Worm (Caenorhabditis elegans): ENCODE measurements around the gene rbc-2.
A peak's percentile ranks its signal among the peaks of the same experiment; 100 is the strongest.

rbc-2 gene

ce11 chrIII:2563883-2564282 is 35.4 kb upstream of the rbc-2 start, which contains the start of gene Y54F10AM.11:
Gene Y54F10AM.11 (minus strand): TSS chrIII:2563983.
- 0 out of 2 replicates have a peak, but pooled peaks have one; percentile 38 for TF ChIP-seq hsf-1 (GFP tag; IDR thresholded peaks at IDR 0.05)

ce11 chrIII:2563033-2563656 is 34.7 kb upstream of the rbc-2 start:
- TF ChIP-seq somi-1 (GFP tag; optimal IDR thresholded peaks at IDR 0.05) = no peak
- TF ChIP-seq zfh-2 (GFP tag; conservative IDR thresholded peaks at IDR 0.05) = peak; percentile 87
- TF ChIP-seq snpc-1.3 (tag; optimal IDR thresholded peaks at IDR 0.05; ENCODE audit: insufficient read depth) = no peak
- peak; percentile 75; the same call in 1 of the 2 replicates for TF ChIP-seq egrh-3 (GFP tag; IDR thresholded peaks at IDR 0.05)

ce11 chrIII:2561410-2561809 is 32.9 kb upstream of the rbc-2 start, which contains the start of gene nhr-239:
Gene nhr-239 (plus strand): TSS chrIII:2561710.
- no peak for TF ChIP-seq T07F8.4 (tag; optimal IDR thresholded peaks at IDR 0.05)
- TF ChIP-seq F55B11.4 (tag; optimal IDR thresholded peaks at IDR 0.05; ENCODE audit: borderline replicate concordance, insufficient read depth) = no peak
- no peak for TF ChIP-seq rpc-1 (optimal IDR thresholded peaks at IDR 0.05)
- no peak for TF ChIP-seq rpc-1 (tag; optimal IDR thresholded peaks at IDR 0.05)
- TF ChIP-seq zim-3 (tag; optimal IDR thresholded peaks at IDR 0.05) = no peak
- no peak for TF ChIP-seq B0035.1 (tag; optimal IDR thresholded peaks at IDR 0.05)
- TF ChIP-seq ztf-28 (GFP tag; IDR thresholded peaks at IDR 0.05) = no peak
- TF ChIP-seq ztf-6 (GFP tag; IDR thresholded peaks at IDR 0.05) = no peak
- no peak for TF ChIP-seq cebp-1 (GFP tag; IDR thresholded peaks at IDR 0.05)
- TF ChIP-seq cebp-1 (tag; optimal IDR thresholded peaks at IDR 0.05) = no peak
- no peak for TF ChIP-seq nhr-179 (tag; optimal IDR thresholded peaks at IDR 0.05)
- no peak for TF ChIP-seq nhr-27 (tag; optimal IDR thresholded peaks at IDR 0.05)
- no peak for TF ChIP-seq egrh-3 (GFP tag; IDR thresholded peaks at IDR 0.05)
- TF ChIP-seq F49E8.2 (tag; optimal IDR thresholded peaks at IDR 0.05; ENCODE audit: insufficient read depth) = no peak
- TF ChIP-seq let-526 (GFP tag; IDR thresholded peaks at IDR 0.05) = no peak
- no peak for TF ChIP-seq lin-40 (tag; optimal IDR thresholded peaks at IDR 0.05)

DNA sequence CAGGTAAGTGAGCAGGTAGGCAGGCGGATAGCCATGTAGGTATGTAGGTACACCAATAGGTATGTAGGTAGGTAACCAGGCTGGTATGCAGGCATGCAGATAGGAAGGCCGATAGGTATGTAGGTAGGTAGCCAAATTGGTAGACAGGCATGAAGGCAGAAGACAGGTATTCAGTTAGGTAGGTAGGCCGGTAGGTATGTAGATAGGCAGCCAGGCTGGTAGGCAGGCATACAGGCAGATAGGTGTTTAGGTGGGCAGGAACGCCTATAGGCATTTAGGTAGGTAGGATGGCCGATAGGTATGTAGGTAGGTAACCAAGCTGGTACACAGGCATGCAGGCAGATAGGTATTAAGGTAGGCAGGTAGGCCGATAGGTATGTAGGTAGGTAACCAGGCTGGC is 32.3 kb upstream of the rbc-2 start:
- TF ChIP-seq nfyb-1 (GFP tag; IDR thresholded peaks at IDR 0.05) (peak; percentile 64; the same call in 1 of the 2 replicates), madf-6 (GFP tag; IDR thresholded peaks at IDR 0.05) (no peak), lag-1 (GFP tag; IDR thresholded peaks at IDR 0.05) (no peak), F57C9.4 (tag; optimal IDR thresholded peaks at IDR 0.05) (no peak), F37B4.10 (GFP tag; IDR thresholded peaks at IDR 0.05) (no peak), Y67H2A.10 (GFP tag; conservative IDR thresholded peaks at IDR 0.05) (no peak), B0019.2 (GFP tag; conservative IDR thresholded peaks at IDR 0.05) (no peak), lin-26 (GFP tag; IDR thresholded peaks at IDR 0.05) (0 out of 2 replicates have a peak, but pooled peaks have one; percentile 55), Y53G8AR.9 (GFP tag; conservative IDR thresholded peaks at IDR 0.05) (no peak), somi-1 (GFP tag; optimal IDR thresholded peaks at IDR 0.05) (no peak), hmg-1.2 (GFP tag; IDR thresholded peaks at IDR 0.05) (0 out of 2 replicates have a peak, but pooled peaks have one; percentile 6), nhr-120 (GFP tag; IDR thresholded peaks at IDR 0.05) (0 out of 2 replicates have a peak, but pooled peaks have one; percentile 12), attf-6 (GFP tag; IDR thresholded peaks at IDR 0.05) (no peak)

- TF ChIP-seq ceh-58 (GFP tag; IDR thresholded peaks at IDR 0.05) = no peak
- TF ChIP-seq zfh-2 (GFP tag; conservative IDR thresholded peaks at IDR 0.05) = 0 out of 2 replicates have a peak, but pooled peaks have one; percentile 17
These were observed 25.1 kb upstream of the rbc-2 start for ce11 chrIII:2553579-2553978.
